Worm (Caenorhabditis elegans): ENCODE results near the gene T09A5.4.

The T09A5.4 gene

DNA sequence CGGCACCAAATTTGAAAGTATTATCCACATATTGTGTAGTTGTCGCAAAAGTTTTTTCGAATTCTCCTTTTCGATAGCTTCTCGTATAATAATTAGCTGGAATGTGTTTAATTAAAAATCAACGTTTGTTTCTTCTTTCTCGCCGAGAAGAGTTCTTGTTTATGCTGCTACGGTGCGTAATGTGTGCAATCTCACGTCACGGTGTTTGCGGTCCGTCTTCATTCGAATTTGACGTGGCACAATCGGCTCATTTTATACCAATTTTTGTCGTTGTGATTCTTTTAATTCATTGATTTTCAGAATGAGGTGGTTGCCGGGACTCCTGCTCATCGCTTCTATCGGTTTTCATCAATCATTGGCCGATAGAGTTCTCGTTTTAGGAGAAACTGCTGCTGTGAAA, 18.2 kb downstream of the T09A5.4 start, which contains the start of gene ostb-1:
TSS of gene ostb-1 (plus strand) at position 301 of the 400 bp plus-strand sequence.
- no peak for TF ChIP-seq aly-2 (tag; optimal IDR thresholded peaks at IDR 0.05)
- TF ChIP-seq nhr-71 (tag; optimal IDR thresholded peaks at IDR 0.05), result peak; percentile 19
- no peak for TF ChIP-seq lin-15B (tag; optimal IDR thresholded peaks at IDR 0.05)
- TF ChIP-seq xbp-1 (tag; optimal IDR thresholded peaks at IDR 0.05), result peak; percentile 49
- no peak for TF ChIP-seq unc-30 (tag; optimal IDR thresholded peaks at IDR 0.05)
- no peak for TF ChIP-seq nhr-11 (tag; optimal IDR thresholded peaks at IDR 0.05)
- no peak for TF ChIP-seq nhr-77 (tag; optimal IDR thresholded peaks at IDR 0.05)
- no peak for TF ChIP-seq ceh-8 (GFP tag; optimal IDR thresholded peaks at IDR 0.05)
- TF ChIP-seq ztf-4 (tag; optimal IDR thresholded peaks at IDR 0.05), result no peak
- TF ChIP-seq sptf-1 (tag; optimal IDR thresholded peaks at IDR 0.05), result no peak
- no peak for TF ChIP-seq C16A3.4 (tag; optimal IDR thresholded peaks at IDR 0.05)
- TF ChIP-seq alr-1 (tag; optimal IDR thresholded peaks at IDR 0.05; ENCODE audit: borderline replicate concordance), result no peak
- no peak for TF ChIP-seq lin-14 (GFP tag; optimal IDR thresholded peaks at IDR 0.05)
- TF ChIP-seq lir-3 (tag; optimal IDR thresholded peaks at IDR 0.05; ENCODE audit: poor library complexity), result no peak
- no peak for TF ChIP-seq unc-98 (GFP tag; IDR thresholded peaks at IDR 0.05)
- peak; percentile 32 to 55 (median 55) for TF ChIP-seq dpl-1 (GFP tag; optimal IDR thresholded peaks at IDR 0.05)
- no peak for TF ChIP-seq sup-37 (GFP tag; optimal IDR thresholded peaks at IDR 0.05)
- no peak for TF ChIP-seq fkh-10 (GFP tag; optimal IDR thresholded peaks at IDR 0.05)
- no peak for TF ChIP-seq zag-1 (tag; optimal IDR thresholded peaks at IDR 0.05)
- no peak for TF ChIP-seq lin-39 (tag; optimal IDR thresholded peaks at IDR 0.05)
- no peak for TF ChIP-seq pax-3 (tag; optimal IDR thresholded peaks at IDR 0.05)
- no peak for TF ChIP-seq lin-13 (GFP tag; optimal IDR thresholded peaks at IDR 0.05)
- TF ChIP-seq tbx-2 (tag; optimal IDR thresholded peaks at IDR 0.05), result no peak
- TF ChIP-seq C04F5.9 (tag; optimal IDR thresholded peaks at IDR 0.05), result no peak
- TF ChIP-seq hlh-17 (GFP tag; optimal IDR thresholded peaks at IDR 0.05; ENCODE audit: borderline replicate concordance), result no peak
- no peak for TF ChIP-seq pqm-1 (tag; optimal IDR thresholded peaks at IDR 0.05)
- TF ChIP-seq snu-23 (GFP tag; optimal IDR thresholded peaks at IDR 0.05), result peak; percentile 20
- peak; percentile 4 for TF ChIP-seq elt-2 (tag; optimal IDR thresholded peaks at IDR 0.05)
- no peak for TF ChIP-seq fkh-4 (tag; optimal IDR thresholded peaks at IDR 0.05; ENCODE audit: borderline replicate concordance)
- TF ChIP-seq aha-1 (tag; optimal IDR thresholded peaks at IDR 0.05), result no peak
- no peak for TF ChIP-seq nhr-237 (tag; optimal IDR thresholded peaks at IDR 0.05)
- TF ChIP-seq vab-15 (tag; optimal IDR thresholded peaks at IDR 0.05), result peak; percentile 4
- TF ChIP-seq F16B12.6 (tag; optimal IDR thresholded peaks at IDR 0.05), result peak; percentile 85
- TF ChIP-seq nhr-76 (tag; optimal IDR thresholded peaks at IDR 0.05), result no peak
- TF ChIP-seq fos-1 (tag; optimal IDR thresholded peaks at IDR 0.05), result no peak
- TF ChIP-seq egl-13 (tag; optimal IDR thresholded peaks at IDR 0.05), result no peak
- TF ChIP-seq skn-1 (tag; optimal IDR thresholded peaks at IDR 0.05), result no peak
- no peak for TF ChIP-seq elt-3 (tag; optimal IDR thresholded peaks at IDR 0.05)
- TF ChIP-seq mep-1 (tag; optimal IDR thresholded peaks at IDR 0.05), result peak; percentile 58
- no peak for TF ChIP-seq nhr-19 (GFP tag; conservative IDR thresholded peaks at IDR 0.05)
- TF ChIP-seq pag-3 (tag; optimal IDR thresholded peaks at IDR 0.05; ENCODE audit: borderline replicate concordance, insufficient read depth), result no peak
- TF ChIP-seq ztf-11 (tag; optimal IDR thresholded peaks at IDR 0.05), result no peak
- no peak for TF ChIP-seq dsc-1 (tag; optimal IDR thresholded peaks at IDR 0.05)
- TF ChIP-seq Y116A8C.19 (tag; optimal IDR thresholded peaks at IDR 0.05; ENCODE audit: borderline replicate concordance), result no peak
- TF ChIP-seq C34B4.2 (tag; optimal IDR thresholded peaks at IDR 0.05), result no peak
- TF ChIP-seq nhr-47 (tag; optimal IDR thresholded peaks at IDR 0.05), result no peak
- no peak for TF ChIP-seq tlp-1 (tag; optimal IDR thresholded peaks at IDR 0.05)
- TF ChIP-seq egl-27 (tag; optimal IDR thresholded peaks at IDR 0.05), result no peak
- TF ChIP-seq swsn-7 (tag; optimal IDR thresholded peaks at IDR 0.05), result peak; percentile 2
- TF ChIP-seq unc-86 (tag; optimal IDR thresholded peaks at IDR 0.05), result no peak
- TF ChIP-seq nhr-84 (tag; optimal IDR thresholded peaks at IDR 0.05), result no peak
- TF ChIP-seq ceh-90 (tag; optimal IDR thresholded peaks at IDR 0.05), result no peak
- no peak for TF ChIP-seq grh-1 (GFP tag; IDR thresholded peaks at IDR 0.05)
- no peak for TF ChIP-seq hpl-2 (GFP tag; optimal IDR thresholded peaks at IDR 0.05)
